Worm (Caenorhabditis elegans): ENCODE results near the gene Y94H6A.3.

ce11 chrIV:2640950-2641349, 35.4 kb upstream of the Y94H6A.3 start, which contains the start of the genes mdf-2 and nduv-3:
- TF ChIP-seq dao-5 (tag; optimal IDR thresholded peaks at IDR 0.05) (no peak), W03F9.2 (tag; optimal IDR thresholded peaks at IDR 0.05) (peak; percentile 72), him-1 (tag; optimal IDR thresholded peaks at IDR 0.05) (no peak)

All from whole organism, L4/young adult.